Fruit fly (Drosophila melanogaster) Kc167 (cell line): Measurements from ENCODE around the gene Tsp74F.

Source experiments
- Myc ChIP-seq: fragments of >200 bp; optimal IDR thresholded peaks from 2 replicates; lab custom pipeline; 2017; ENCODE audit warnings: missing external identifiers
- Sin3A ChIP-seq: fragments of >200 bp; optimal IDR thresholded peaks from 2 replicates; lab custom pipeline; 2018; ENCODE audit warnings: missing external identifiers
- h ChIP-seq: fragments of >200 bp; optimal IDR thresholded peaks from 3 replicates; lab custom pipeline; 2018; ENCODE audit warnings: missing external identifiers
- insv ChIP-seq: fragments of >200 bp; optimal IDR thresholded peaks from 3 replicates; lab custom pipeline; 2018; ENCODE audit warnings: missing external identifiers
- psq ChIP-seq: fragments of >200 bp; optimal IDR thresholded peaks from 2 replicates; lab custom pipeline; 2017; ENCODE audit warnings: missing external identifiers
- ttk ChIP-seq: sonication (Bioruptor generic); optimal IDR thresholded peaks from 2 replicates; lab custom pipeline; 2017; ENCODE audit warnings: missing external identifiers

DNA sequence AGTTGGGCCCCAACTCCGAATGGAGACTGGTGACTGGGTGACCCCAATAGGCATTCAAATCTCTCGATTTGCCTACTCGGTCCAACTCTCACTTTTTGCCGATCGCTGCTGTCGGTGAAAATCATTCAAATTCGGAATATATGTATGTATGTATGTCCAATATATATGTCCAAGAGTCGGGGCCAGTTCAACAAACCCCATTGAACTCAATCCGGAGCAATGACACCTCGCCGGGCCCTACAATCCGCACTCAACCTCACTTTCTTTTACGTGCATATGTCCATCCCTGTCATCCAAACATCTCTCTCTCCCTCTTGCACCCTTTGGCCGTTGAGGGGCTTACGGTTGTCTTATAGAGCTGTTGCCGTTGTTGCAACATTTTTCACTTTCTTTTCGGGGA is 39.4 kb upstream of the Tsp74F start:
- TF ChIP-seq psq (lab: Kevin White, UChicago) (no peak), Sin3A (no peak), Myc (no peak), insv (no peak), ttk (lab: Kevin White, UChicago) (no peak), h (lab: Kevin White, UChicago) (no peak)
